Fruit fly (Drosophila melanogaster): ENCODE data around the gene mei-41.

Gene mei-41

DNA sequence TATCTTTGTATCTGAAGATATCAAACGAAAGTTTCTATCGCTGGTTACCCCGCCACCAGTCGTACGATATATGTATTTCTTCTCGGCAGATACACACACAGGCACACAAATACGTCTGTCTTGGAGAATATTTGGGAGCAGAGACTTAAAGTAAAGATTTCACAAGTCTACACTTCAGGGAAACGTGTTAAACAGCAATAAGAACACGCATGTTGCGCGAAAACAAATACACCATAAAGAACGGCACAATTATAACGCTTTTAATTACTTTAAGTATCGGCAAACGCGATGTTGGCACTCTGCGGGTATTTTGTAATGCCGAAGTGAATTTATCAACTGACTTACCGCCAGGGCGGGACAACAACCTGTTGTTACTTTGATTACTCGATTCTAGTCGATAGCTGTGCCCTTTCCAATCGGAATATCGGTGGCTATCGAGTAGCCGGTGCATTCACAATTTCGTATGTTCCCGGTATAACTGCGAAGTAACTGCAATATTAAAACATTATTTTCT lies 30.5 kb downstream of the mei-41 start, which contains the start of gene AnxB11 (continued):
- TF ChIP-seq scrt (GFP tag; optimal IDR thresholded peaks at IDR 0.05): peak; percentile 88
- TF ChIP-seq CG1603 (tag; optimal IDR thresholded peaks at IDR 0.05): peak; percentile 37
- no peak for TF ChIP-seq CG2116 (GFP tag; optimal IDR thresholded peaks at IDR 0.05)
- TF ChIP-seq Sox102F (GFP tag; optimal IDR thresholded peaks at IDR 0.05): no peak
- no peak for TF ChIP-seq so (GFP tag; IDR thresholded peaks at IDR 0.05)
- TF ChIP-seq CG42726 (GFP tag; IDR thresholded peaks at IDR 0.05; ENCODE audit: partially characterized antibody): peak; percentile 30; the same call in 1 of the 2 replicates
- no peak for TF ChIP-seq Doc2 (GFP tag; IDR thresholded peaks at IDR 0.05)
- no peak for TF ChIP-seq esg (GFP tag; conservative IDR thresholded peaks at IDR 0.05)
- TF ChIP-seq CG10979 (tag; optimal IDR thresholded peaks at IDR 0.05): peak; percentile 7
- no peak for TF ChIP-seq cad (GFP tag; optimal IDR thresholded peaks at IDR 0.05)
- peak; percentile 33; the same call in 2 of the 3 replicates for TF ChIP-seq vnd (GFP tag; IDR thresholded peaks at IDR 0.05; ENCODE audit: partially characterized antibody)
- no peak for TF ChIP-seq otp (GFP tag; IDR thresholded peaks at IDR 0.05)
- no peak for TF ChIP-seq dpn (GFP tag; optimal IDR thresholded peaks at IDR 0.05)
- TF ChIP-seq CG13296 (GFP tag; optimal IDR thresholded peaks at IDR 0.05): no peak
- TF ChIP-seq oc (tag; optimal IDR thresholded peaks at IDR 0.05): peak; percentile 10
- TF ChIP-seq chinmo (GFP tag; IDR thresholded peaks at IDR 0.05; ENCODE audit: partially characterized antibody): no peak; the same call in 2 of the 4 replicates
- TF ChIP-seq CG17802 (tag; optimal IDR thresholded peaks at IDR 0.05): no peak
- no peak for TF ChIP-seq croc (GFP tag; conservative IDR thresholded peaks at IDR 0.05)
- no peak for TF ChIP-seq CG10366 (GFP tag; IDR thresholded peaks at IDR 0.05)
- no peak for TF ChIP-seq tio (GFP tag; optimal IDR thresholded peaks at IDR 0.05)
- TF ChIP-seq Elba2 (GFP tag; optimal IDR thresholded peaks at IDR 0.05): no peak
- TF ChIP-seq Neu2 (GFP tag; optimal IDR thresholded peaks at IDR 0.05; ENCODE audit: borderline replicate concordance): no peak
- TF ChIP-seq ems (GFP tag; optimal IDR thresholded peaks at IDR 0.05): no peak
- no peak for TF ChIP-seq btn (GFP tag; optimal IDR thresholded peaks at IDR 0.05)
- peak; percentile 56 for TF ChIP-seq mirr (GFP tag; optimal IDR thresholded peaks at IDR 0.05)
- no peak for TF ChIP-seq CG14965 (GFP tag; optimal IDR thresholded peaks at IDR 0.05; ENCODE audit: borderline replicate concordance)
- no peak for TF ChIP-seq CG2120 (GFP tag; optimal IDR thresholded peaks at IDR 0.05)
- TF ChIP-seq dimm (GFP tag; IDR thresholded peaks at IDR 0.05): no peak
- TF ChIP-seq lbe (GFP tag; optimal IDR thresholded peaks at IDR 0.05): peak; percentile 11
- TF ChIP-seq CG5245 (GFP tag; optimal IDR thresholded peaks at IDR 0.05): no peak
- TF ChIP-seq CG10274 (GFP tag; optimal IDR thresholded peaks at IDR 0.05): no peak
- peak; percentile 23 for TF ChIP-seq CG4617 (GFP tag; optimal IDR thresholded peaks at IDR 0.05; ENCODE audit: borderline replicate concordance)
- TF ChIP-seq Adf1 (GFP tag; IDR thresholded peaks at IDR 0.05): peak; percentile 8; the same call in 1 of the 2 replicates
- peak; percentile 37; the same call in 1 of the 2 replicates for TF ChIP-seq MBD-R2 (GFP tag; IDR thresholded peaks at IDR 0.05)
- TF ChIP-seq gro (GFP tag; optimal IDR thresholded peaks at IDR 0.05): no peak
- no peak for TF ChIP-seq Ptx1 (GFP tag; IDR thresholded peaks at IDR 0.05)
- no peak for TF ChIP-seq CG10959 (GFP tag; IDR thresholded peaks at IDR 0.05)
- peak; percentile 74 for TF ChIP-seq Jarid2 (GFP tag; optimal IDR thresholded peaks at IDR 0.05)
- peak; percentile 74 for TF ChIP-seq HLH4C (GFP tag; IDR thresholded peaks at IDR 0.05; ENCODE audit: partially characterized antibody)
- TF ChIP-seq Rx (GFP tag; IDR thresholded peaks at IDR 0.05): no peak
- no peak for TF ChIP-seq Mes4 (GFP tag; optimal IDR thresholded peaks at IDR 0.05)
- no peak for TF ChIP-seq CG9817 (tag; optimal IDR thresholded peaks at IDR 0.05)
- peak; percentile 98 for TF ChIP-seq kah (GFP tag; optimal IDR thresholded peaks at IDR 0.05)
- no peak for TF ChIP-seq CG1792 (GFP tag; optimal IDR thresholded peaks at IDR 0.05)
- peak; percentile 45; the same call in 2 of the 3 replicates for TF ChIP-seq CG34224 (GFP tag; IDR thresholded peaks at IDR 0.05; ENCODE audit: partially characterized antibody)
- TF ChIP-seq CG3847 (GFP tag; IDR thresholded peaks at IDR 0.05): no peak
- no peak for TF ChIP-seq CG3163 (GFP tag; optimal IDR thresholded peaks at IDR 0.05)
- TF ChIP-seq Abd-B (GFP tag; optimal IDR thresholded peaks at IDR 0.05): no peak
- TF ChIP-seq hbn (GFP tag; IDR thresholded peaks at IDR 0.05; ENCODE audit: partially characterized antibody): peak; percentile 15; the same call in 1 of the 2 replicates
- 0 out of 3 replicates have a peak, but pooled peaks have one; percentile 15 for TF ChIP-seq CG2199 (GFP tag; IDR thresholded peaks at IDR 0.05)

Data from whole organism, embryonic.